Fruit fly (Drosophila melanogaster) whole organism, larva: ENCODE results near the gene CG6766.

Source experiments
- noc ChIP-seq: fragments of 200-800 bp; sonication (Bioruptor generic); optimal IDR thresholded peaks from 3 replicates; lab custom pipeline; 2019; ENCODE audit warnings: missing biosample characterization, mild to moderate bottlenecking, missing genetic modification characterization, moderate library complexity

The CG6766 gene

dm6 chr2L:12049133-12049532, 8.6 kb upstream of the CG6766 start, which contains the start of gene PLCXD:
Gene PLCXD, plus strand, starts transcription at chr2L:12049418.
- TF ChIP-seq noc = no peak

dm6 chr2L:12048723-12049122, 8.2 kb upstream of the CG6766 start, which contains the start of gene Plzf:
Gene Plzf, minus strand, starts transcription at chr2L:12048918.
- TF ChIP-seq noc = no peak

- TF ChIP-seq noc = peak; percentile 50
Observed at dm6 chr2L:12046856-12047230, 6.4 kb upstream of the CG6766 start.

dm6 chr2L:12045941-12046855, 5.7 kb upstream of the CG6766 start, which contains the start of gene CG6770:
Gene CG6770, minus strand, starts transcription at chr2L:12046118.
- TF ChIP-seq noc = peak; percentile 87

dm6 chr2L:12045578-12045940, 5.1 kb upstream of the CG6766 start:
- no peak for TF ChIP-seq noc

- peak; percentile 84 for TF ChIP-seq noc
Observed at dm6 chr2L:12044613-12045350, 4.3 kb upstream of the CG6766 start, which contains the start of gene CG6785. Gene CG6785, minus strand, starts transcription at chr2L:12045200.

dm6 chr2L:12038177-12038581, 2.3 kb downstream of the CG6766 start, which contains the start of gene Tom70:
Gene Tom70, minus strand, starts transcription at chr2L:12038511.
- no peak for TF ChIP-seq noc

- TF ChIP-seq noc = no peak
Observed at dm6 chr2L:12033890-12034289, 6.6 kb downstream of the CG6766 start, which contains the start of gene CG18788. Gene CG18788, plus strand, starts transcription at chr2L:12034190.

- peak; percentile 79 for TF ChIP-seq noc
Observed at dm6 chr2L:12030552-12031131, 9.8 kb downstream of the CG6766 start.

dm6 chr2L:12029594-12030197, 10.8 kb downstream of the CG6766 start:
- TF ChIP-seq noc = peak; percentile 89

dm6 chr2L:12028808-12029207, 11.7 kb downstream of the CG6766 start:
- TF ChIP-seq noc = no peak

- TF ChIP-seq noc = no peak
Observed at dm6 chr2L:12028102-12028501, 12.4 kb downstream of the CG6766 start.

dm6 chr2L:12027435-12027834, 13.1 kb downstream of the CG6766 start, which contains the start of gene dmGlut:
Gene dmGlut, plus strand, starts transcription at chr2L:12027438.
- no peak for TF ChIP-seq noc

dm6 chr2L:12026458-12027431, 13.7 kb downstream of the CG6766 start:
- TF ChIP-seq noc = peak; percentile 51

- no peak for TF ChIP-seq noc
Observed at dm6 chr2L:12025505-12025904, 15.0 kb downstream of the CG6766 start.
